Worm (Caenorhabditis elegans) whole organism, L2 larva: Measurements from ENCODE around the gene dkf-2.

Experiments
- ama-1 ChIP-seq: fragments of 150-350 bp; optimal IDR thresholded peaks from 2 replicates; lab custom pipeline; 2018; ENCODE audit warnings: inconsistent platforms
- ceh-16 ChIP-seq: fragments of 150-350 bp; optimal IDR thresholded peaks from 2 replicates; lab custom pipeline; 2014; ENCODE audit warnings: missing biosample characterization, missing genetic modification characterization
- lsy-2 ChIP-seq, 2 experiments: fragments of 150-350 bp in 1 of 2; sonication (generic microtip) in 1 of 2; optimal IDR thresholded peaks; 2 replicates each; lab custom pipeline; 2014 to 2017; ENCODE audit warnings: missing biosample characterization in 2 of 2, missing genetic modification characterization in 2 of 2
- nhr-11 ChIP-seq: fragments of 150-350 bp; optimal IDR thresholded peaks from 2 replicates; lab custom pipeline; 2014; ENCODE audit warnings: missing biosample characterization, missing genetic modification characterization
- nhr-21 ChIP-seq: fragments of 150-350 bp; optimal IDR thresholded peaks from 2 replicates; lab custom pipeline; 2014; ENCODE audit warnings: missing biosample characterization, missing genetic modification characterization
- nhr-23 ChIP-seq: fragments of 150-350 bp; optimal IDR thresholded peaks from 2 replicates; lab custom pipeline; 2014; ENCODE audit warnings: missing biosample characterization, missing genetic modification reagents, missing genetic modification characterization
- nhr-237 ChIP-seq: fragments of 150-350 bp; optimal IDR thresholded peaks from 2 replicates; lab custom pipeline; 2014; ENCODE audit warnings: missing biosample characterization, missing genetic modification characterization
- snpc-4 ChIP-seq: fragments of 150-350 bp; optimal IDR thresholded peaks from 2 replicates; lab custom pipeline; 2014; ENCODE audit warnings: missing biosample characterization, missing genetic modification characterization

DNA sequence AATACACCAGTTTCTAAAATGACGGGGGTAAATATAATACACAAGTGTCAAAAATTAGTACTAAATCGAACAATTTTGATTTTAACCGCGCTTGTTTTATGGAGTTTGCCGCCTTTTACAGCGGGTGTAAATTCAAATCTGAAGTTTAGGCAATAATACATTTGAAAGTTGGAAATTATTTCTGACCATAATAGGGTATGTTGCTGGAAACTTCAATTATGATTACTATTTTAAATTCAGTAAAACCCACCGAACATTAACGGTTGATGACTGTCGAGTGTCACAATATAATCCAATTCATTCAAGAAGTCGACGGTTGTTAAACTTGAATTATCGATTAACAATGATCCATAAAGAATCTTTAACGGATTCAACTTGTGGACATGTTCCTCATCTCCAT lies 33.6 kb upstream of the dkf-2 start:
- TF ChIP-seq ceh-16, result no peak
- no peak for TF ChIP-seq snpc-4 (tag; lab: Kevin White, UChicago)
- no peak for TF ChIP-seq nhr-21
- no peak for TF ChIP-seq ama-1
- no peak for TF ChIP-seq lsy-2 (tag; optimal IDR thresholded peaks at IDR 0.05; lab: Kevin White, UChicago)
- no peak for TF ChIP-seq nhr-23 (tag; lab: Kevin White, UChicago)
- TF ChIP-seq nhr-237 (tag; lab: Kevin White, UChicago), result no peak
- no peak for TF ChIP-seq nhr-11 (tag; lab: Kevin White, UChicago)
